Worm (Caenorhabditis elegans): ENCODE measurements around the gene clec-224.

DNA sequence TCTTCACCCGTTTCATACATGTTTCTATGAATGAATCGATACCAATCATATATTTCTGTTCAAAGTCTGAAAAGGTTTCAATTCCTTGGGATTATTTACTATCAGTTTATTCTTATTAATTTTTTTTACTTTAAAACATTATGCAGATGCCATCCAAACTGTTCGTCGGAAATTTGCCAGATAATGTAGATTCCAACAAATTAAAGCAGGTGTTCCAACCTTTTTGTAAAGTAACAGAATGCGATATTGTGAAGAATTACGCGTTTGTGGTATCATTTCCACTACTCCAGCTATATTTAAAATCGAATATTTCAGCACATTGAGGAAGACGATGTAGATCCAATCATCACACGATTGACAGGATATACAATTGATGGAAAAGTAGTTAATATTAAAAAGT lies 12.9 kb upstream of the clec-224 start, which contains the start of gene rnp-1:
- TF ChIP-seq ceh-58 (GFP tag; IDR thresholded peaks at IDR 0.05) (no peak), ztf-22 (GFP tag; optimal IDR thresholded peaks at IDR 0.05) (no peak), rec-8 (tag; optimal IDR thresholded peaks at IDR 0.05) (no peak), ztf-25 (GFP tag; IDR thresholded peaks at IDR 0.05) (no peak), gei-17 (GFP tag; optimal IDR thresholded peaks at IDR 0.05) (no peak), lsy-27 (tag; optimal IDR thresholded peaks at IDR 0.05; ENCODE audit: borderline replicate concordance, insufficient read depth) (no peak)
